Worm (Caenorhabditis elegans) whole organism, L1 larva: ENCODE measurements around the gene ZC455.1.

Source experiments
- alr-1 ChIP-seq: fragments of 200-800 bp; sonication (Bioruptor generic); optimal IDR thresholded peaks from 2 replicates; lab custom pipeline; 2018; ENCODE audit warnings: borderline replicate concordance, mild to moderate bottlenecking, missing genetic modification characterization, missing compliant biosample characterization
- lin-13 ChIP-seq: fragments of 150-350 bp; optimal IDR thresholded peaks from 2 replicates; lab custom pipeline; 2014; ENCODE audit warnings: missing biosample characterization, missing genetic modification reagents, missing genetic modification characterization
- nhr-12 ChIP-seq: sonication (generic microtip); optimal IDR thresholded peaks from 2 replicates; lab custom pipeline; 2017; ENCODE audit warnings: missing biosample characterization, missing genetic modification characterization
- snpc-4 ChIP-seq: fragments of 150-350 bp; optimal IDR thresholded peaks from 2 replicates; lab custom pipeline; 2014; ENCODE audit warnings: missing biosample characterization, missing genetic modification characterization

- TF ChIP-seq snpc-4 (tag; lab: Kevin White, UChicago), result no peak
- TF ChIP-seq alr-1 (tag; lab: Kevin White, UChicago), result no peak
- TF ChIP-seq lin-13, result no peak
- TF ChIP-seq nhr-12 (tag; lab: Kevin White, UChicago), result no peak
These were observed 40.7 kb downstream of the ZC455.1 start, which contains the start of gene ZC443.3 for ce11 chrV:12814022-12814421.
